Worm (Caenorhabditis elegans) whole organism, L1 larva: ENCODE results near the gene nhr-70.

Source experiments
- C04F5.9 ChIP-seq: sonication (generic microtip); optimal IDR thresholded peaks from 2 replicates; lab custom pipeline; 2016; ENCODE audit warnings: missing genetic modification characterization, missing compliant biosample characterization
- ces-1 ChIP-seq: fragments of 150-350 bp; optimal IDR thresholded peaks from 2 replicates; lab custom pipeline; 2014; ENCODE audit warnings: missing biosample characterization, missing genetic modification reagents, missing genetic modification characterization
- egl-27 ChIP-seq, 2 experiments: fragments of 150-350 bp in 1 of 2; sonication (generic microtip); optimal IDR thresholded peaks; 3 replicates each; lab custom pipeline; 2017 to 2018; ENCODE audit warnings: missing biosample characterization in 2 of 2, missing genetic modification characterization in 2 of 2, missing genetic modification reagents in 2 of 2
- fos-1 ChIP-seq: fragments of 150-350 bp; optimal IDR thresholded peaks from 2 replicates; lab custom pipeline; 2014; ENCODE audit warnings: missing biosample characterization, missing genetic modification characterization
- lsy-2 ChIP-seq, 2 experiments: fragments of 150-350 bp; optimal IDR thresholded peaks; 2 replicates each; lab custom pipeline; 2014; ENCODE audit warnings: missing biosample characterization in 2 of 2, missing genetic modification characterization in 2 of 2
- nhr-237 ChIP-seq: fragments of 150-350 bp; optimal IDR thresholded peaks from 2 replicates; lab custom pipeline; 2014; ENCODE audit warnings: missing biosample characterization, missing genetic modification characterization
- pag-3 ChIP-seq: sonication (generic microtip); optimal IDR thresholded peaks from 2 replicates; lab custom pipeline; 2017; ENCODE audit warnings: missing genetic modification characterization, mild to moderate bottlenecking, missing compliant biosample characterization, antibody characterized with exemption, borderline replicate concordance; ENCODE audit not compliant: insufficient read depth
- snu-23 ChIP-seq: sonication (generic microtip); optimal IDR thresholded peaks from 2 replicates; lab custom pipeline; 2016; ENCODE audit warnings: missing genetic modification characterization, missing compliant biosample characterization
- unc-130 ChIP-seq: fragments of 150-350 bp; optimal IDR thresholded peaks from 2 replicates; lab custom pipeline; 2017; ENCODE audit warnings: missing biosample characterization, missing genetic modification characterization, inconsistent platforms
- zag-1 ChIP-seq: fragments of 150-350 bp; optimal IDR thresholded peaks from 2 replicates; lab custom pipeline; 2014; ENCODE audit warnings: missing biosample characterization, missing genetic modification characterization
- ztf-11 ChIP-seq, 2 experiments: sonication (generic microtip); optimal IDR thresholded peaks; 2 replicates each; lab custom pipeline; 2016 to 2017; ENCODE audit warnings: missing genetic modification characterization in 2 of 2, missing biosample characterization in 1 of 2, missing compliant biosample characterization in 1 of 2

DNA sequence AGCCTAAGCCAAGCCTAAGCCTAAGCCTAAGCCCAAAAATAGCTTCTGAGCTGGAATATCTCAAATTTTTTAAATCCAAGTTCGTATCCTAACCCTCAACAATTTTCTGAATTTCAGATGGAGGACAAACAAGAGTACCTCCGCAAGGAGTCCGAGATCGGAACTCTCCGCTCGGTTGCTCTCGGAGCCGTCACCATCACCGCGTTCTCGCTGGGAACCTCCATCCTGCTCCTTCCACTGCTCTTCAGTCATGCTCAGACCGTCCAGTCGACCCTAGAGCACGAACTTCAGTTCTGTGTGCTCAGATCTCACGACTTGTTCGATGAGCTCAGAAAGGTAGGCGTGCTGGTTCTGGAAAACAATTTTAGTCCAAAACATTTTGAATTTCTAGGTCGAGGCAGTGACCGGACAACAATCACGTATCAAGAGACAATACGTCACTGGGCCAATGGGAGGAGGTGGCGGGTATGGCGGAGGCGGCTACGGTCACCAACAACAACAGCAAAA, 22.0 kb downstream of the nhr-70 start, which contains the start of gene col-42:
- TF ChIP-seq snu-23 (GFP tag; lab: Kevin White, UChicago) (no peak), unc-130 (tag; lab: Kevin White, UChicago) (no peak), nhr-237 (tag; lab: Kevin White, UChicago) (no peak), ces-1 (GFP tag; lab: Kevin White, UChicago) (no peak), egl-27 (tag; optimal IDR thresholded peaks at IDR 0.05; lab: Kevin White, UChicago) (no peak), ztf-11 (tag; optimal IDR thresholded peaks at IDR 0.05; lab: Kevin White, UChicago) (no peak), zag-1 (tag; lab: Kevin White, UChicago) (no peak), lsy-2 (tag; optimal IDR thresholded peaks at IDR 0.05; lab: Kevin White, UChicago) (no peak), C04F5.9 (tag; lab: Kevin White, UChicago) (no peak), fos-1 (tag; lab: Kevin White, UChicago) (no peak), pag-3 (tag; lab: Kevin White, UChicago) (no peak)
